Fruit fly (Drosophila melanogaster) whole organism, adult: ENCODE data around the gene uif.

Experiments
- CG11617 ChIP-seq: fragments of 200-800 bp; sonication (Bioruptor generic); optimal IDR thresholded peaks from 2 replicates; lab custom pipeline; 2017; ENCODE audit warnings: mild to moderate bottlenecking, missing biosample characterization, missing genetic modification reagents, missing genetic modification characterization
- CG12768 ChIP-seq: fragments of 200-800 bp; sonication (Bioruptor generic); optimal IDR thresholded peaks from 2 replicates; lab custom pipeline; 2017; ENCODE audit warnings: missing biosample characterization, missing genetic modification characterization, mild to moderate bottlenecking, moderate library complexity, missing genetic modification reagents
- CG14711 ChIP-seq: fragments of 200-800 bp; sonication (Bioruptor generic); optimal IDR thresholded peaks from 2 replicates; lab custom pipeline; 2018; ENCODE audit warnings: missing biosample characterization, mild to moderate bottlenecking, missing genetic modification characterization, moderate library complexity
- CG1620 ChIP-seq: fragments of 200-800 bp; sonication (Bioruptor generic); optimal IDR thresholded peaks from 2 replicates; lab custom pipeline; 2016; ENCODE audit warnings: missing biosample characterization, missing genetic modification characterization
- CG33017 ChIP-seq: fragments of 200-800 bp; sonication (Bioruptor generic); optimal IDR thresholded peaks from 2 replicates; lab custom pipeline; 2018; ENCODE audit warnings: missing biosample characterization, mild to moderate bottlenecking, missing genetic modification characterization, moderate library complexity
- Clk ChIP-seq: fragments of 200-800 bp; sonication (Bioruptor generic); optimal IDR thresholded peaks from 2 replicates; lab custom pipeline; 2017; ENCODE audit warnings: missing biosample characterization, missing genetic modification characterization
- bab1 ChIP-seq: fragments of 200-800 bp; sonication (Bioruptor generic); optimal IDR thresholded peaks from 3 replicates; lab custom pipeline; 2019; ENCODE audit warnings: missing biosample characterization, mild to moderate bottlenecking, missing genetic modification characterization, moderate library complexity
- cic ChIP-seq: fragments of 200-800 bp; sonication (Bioruptor generic); optimal IDR thresholded peaks from 2 replicates; lab custom pipeline; 2017; ENCODE audit warnings: missing biosample characterization, mild to moderate bottlenecking, missing genetic modification characterization, moderate library complexity
- cnc ChIP-seq, 2 experiments: fragments of >200 bp; optimal IDR thresholded peaks; 2 replicates each; lab custom pipeline; 2017
- kay ChIP-seq: fragments of 200-800 bp; sonication (Bioruptor generic); peaks from one replicate; lab custom pipeline; 2016; ENCODE audit warnings: missing biosample characterization, missing genetic modification characterization, borderline replicate concordance
- tj ChIP-seq: fragments of 200-800 bp; sonication (Bioruptor generic); optimal IDR thresholded peaks from 3 replicates; lab custom pipeline; 2017; ENCODE audit warnings: missing biosample characterization, mild to moderate bottlenecking, missing genetic modification characterization, moderate library complexity

DNA sequence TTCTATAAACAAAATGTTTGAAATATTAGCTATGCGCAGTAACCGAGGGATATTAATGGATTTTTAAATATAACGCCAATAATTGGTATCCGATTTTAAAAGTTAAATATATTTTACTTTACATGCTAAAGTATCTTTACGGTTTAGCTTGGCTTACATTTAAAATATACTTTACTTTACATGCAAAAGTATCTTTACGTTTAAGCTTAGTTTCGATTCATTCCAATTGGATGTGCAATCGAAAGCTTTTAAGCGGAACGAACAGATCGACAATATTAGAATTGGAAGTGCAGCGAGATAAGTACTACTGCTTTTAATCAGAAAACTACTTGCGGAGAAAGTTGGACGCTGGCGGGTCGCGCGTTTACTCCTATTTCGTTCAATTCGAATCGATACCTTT lies 18.8 kb upstream of the uif start:
- TF ChIP-seq Clk: no peak
- TF ChIP-seq cnc (optimal IDR thresholded peaks at IDR 0.05; lab: Kevin White, UChicago): no peak
- TF ChIP-seq tj: no peak
- no peak for TF ChIP-seq CG33017 (tag; lab: Kevin White, UChicago)
- no peak for TF ChIP-seq bab1
- TF ChIP-seq CG14711 (tag; lab: Kevin White, UChicago): no peak
- TF ChIP-seq kay (GFP tag; lab: Kevin White, UChicago): no peak
- TF ChIP-seq cic: no peak
- no peak for TF ChIP-seq CG1620 (GFP tag; lab: Kevin White, UChicago)
- no peak for TF ChIP-seq CG11617 (GFP tag; lab: Kevin White, UChicago)
- TF ChIP-seq CG12768 (GFP tag; lab: Kevin White, UChicago): no peak
